Worm (Caenorhabditis elegans) whole organism, midembryonic: Measurements from ENCODE around the gene bus-4.

Source experiments
- T22C8.4 ChIP-seq: fragments of 200-800 bp; sonication (Bioruptor generic); IDR thresholded peaks from 2 replicates; pipeline ENCODE4 v1.3.6; 2022; ENCODE audit warnings: missing genetic modification characterization, missing compliant biosample characterization
- cog-1 ChIP-seq: sonication (generic microtip); optimal IDR thresholded peaks from 2 replicates; lab custom pipeline; 2016; ENCODE audit warnings: missing genetic modification characterization, missing compliant biosample characterization
- flt-1 ChIP-seq: fragments of 200-800 bp; sonication (Bioruptor generic); IDR thresholded peaks from 2 replicates; pipeline ENCODE4 v1.3.6; 2022; ENCODE audit warnings: missing genetic modification characterization, missing compliant biosample characterization
- med-1 ChIP-seq: sonication (generic microtip); optimal IDR thresholded peaks from 2 replicates; lab custom pipeline; 2017; ENCODE audit warnings: missing genetic modification characterization, mild to moderate bottlenecking, missing compliant biosample characterization, antibody characterized with exemption, missing genetic modification reagents; ENCODE audit not compliant: insufficient read depth
- ref-1 ChIP-seq: fragments of 200-800 bp; sonication (Bioruptor generic); conservative IDR thresholded peaks from 2 replicates; pipeline ENCODE4 v1.3.6; 2022; ENCODE audit warnings: missing genetic modification reagents, missing genetic modification characterization, missing compliant biosample characterization
- tab-1 ChIP-seq: fragments of 200-800 bp; sonication (Bioruptor generic); IDR thresholded peaks from 2 replicates; pipeline ENCODE4 v1.3.6; 2022; ENCODE audit warnings: missing genetic modification characterization, missing compliant biosample characterization
- ztf-23 ChIP-seq: fragments of 200-800 bp; sonication (Bioruptor generic); IDR thresholded peaks from 2 replicates; pipeline ENCODE4 v1.3.6; 2022; ENCODE audit warnings: missing genetic modification reagents, missing genetic modification characterization, missing compliant biosample characterization

ce11 chrIV:4705922-4706321 lies 17.9 kb downstream of the bus-4 start:
- TF ChIP-seq T22C8.4 (GFP tag; lab: Robert Waterston, UW) (no peak), med-1 (no peak), ztf-23 (no peak), tab-1 (GFP tag; lab: Robert Waterston, UW) (no peak), flt-1 (GFP tag; lab: Robert Waterston, UW) (no peak), ref-1 (no peak), cog-1 (tag; lab: Kevin White, UChicago) (no peak)
